Worm (Caenorhabditis elegans) whole organism, L1 larva: ENCODE results near the gene gpcp-2.
A peak's percentile ranks its signal among the peaks of the same experiment; 100 is the strongest.

Source experiments
- C04F5.9 ChIP-seq: sonication (generic microtip); optimal IDR thresholded peaks from 2 replicates; lab custom pipeline; 2016; ENCODE audit warnings: missing genetic modification characterization, missing compliant biosample characterization
- C16A3.4 ChIP-seq: fragments of 150-350 bp; optimal IDR thresholded peaks from 2 replicates; lab custom pipeline; 2014; ENCODE audit warnings: missing biosample characterization, missing genetic modification characterization
- Y116A8C.19 ChIP-seq: sonication (generic microtip); optimal IDR thresholded peaks from 2 replicates; lab custom pipeline; 2016; ENCODE audit warnings: missing compliant biosample characterization, missing genetic modification characterization, borderline replicate concordance
- ama-1 ChIP-seq: fragments of 150-350 bp; optimal IDR thresholded peaks from 2 replicates; lab custom pipeline; 2014
- ceh-63 ChIP-seq: fragments of 200-800 bp; sonication (Bioruptor generic); optimal IDR thresholded peaks from 2 replicates; lab custom pipeline; 2018; ENCODE audit warnings: mild to moderate bottlenecking, missing genetic modification characterization, missing compliant biosample characterization
- ceh-8 ChIP-seq: fragments of 200-800 bp; sonication (Bioruptor generic); optimal IDR thresholded peaks from 2 replicates; lab custom pipeline; 2018; ENCODE audit warnings: mild to moderate bottlenecking, missing genetic modification characterization, moderate library complexity, missing compliant biosample characterization
- ceh-88 ChIP-seq: fragments of 200-800 bp; sonication (Bioruptor generic); IDR thresholded peaks from 2 replicates; pipeline ENCODE4 v1.3.6; 2022; ENCODE audit warnings: missing genetic modification characterization, missing compliant biosample characterization
- ces-1 ChIP-seq: fragments of 150-350 bp; optimal IDR thresholded peaks from 2 replicates; lab custom pipeline; 2014; ENCODE audit warnings: missing biosample characterization, missing genetic modification reagents, missing genetic modification characterization
- dpl-1 ChIP-seq, 3 experiments: fragments of 150-350 bp in 2 of 3; sonication (generic microtip) in 1 of 3; optimal IDR thresholded peaks; 2 replicates each; lab custom pipeline; 2014 to 2017; ENCODE audit warnings: missing biosample characterization in 3 of 3, missing genetic modification characterization in 3 of 3, missing genetic modification reagents in 3 of 3
- dsc-1 ChIP-seq: sonication (generic microtip); optimal IDR thresholded peaks from 2 replicates; lab custom pipeline; 2016; ENCODE audit warnings: mild to moderate bottlenecking, missing genetic modification characterization, missing compliant biosample characterization
- efl-1 ChIP-seq, 4 experiments: fragments of 150-350 bp; optimal IDR thresholded peaks in 3 of 4; peaks in 1 of 4; 1 replicate in 1 of 4; 2 replicates in 3 of 4; lab custom pipeline; 2014; ENCODE audit warnings: missing biosample characterization in 2 of 4, missing genetic modification characterization in 2 of 4, missing genetic modification reagents in 2 of 4
- egl-13 ChIP-seq: sonication (generic microtip); optimal IDR thresholded peaks from 2 replicates; lab custom pipeline; 2016; ENCODE audit warnings: missing genotype, missing genetic modification reagents, missing genetic modification characterization, missing compliant biosample characterization
- egl-27 ChIP-seq, 2 experiments: fragments of 150-350 bp in 1 of 2; sonication (generic microtip); optimal IDR thresholded peaks; 3 replicates each; lab custom pipeline; 2017 to 2018; ENCODE audit warnings: missing biosample characterization in 2 of 2, missing genetic modification characterization in 2 of 2, missing genetic modification reagents in 2 of 2
- elt-2 ChIP-seq: sonication (generic microtip); optimal IDR thresholded peaks from 2 replicates; lab custom pipeline; 2016; ENCODE audit warnings: missing genetic modification characterization, mild to moderate bottlenecking, inconsistent platforms, missing compliant biosample characterization, missing genetic modification reagents
- elt-3 ChIP-seq, 6 experiments: fragments of 150-350 bp in 1 of 6; sonication (generic microtip); optimal IDR thresholded peaks; 2 replicates each; lab custom pipeline; 2017 to 2018; ENCODE audit warnings: missing biosample characterization in 6 of 6, missing genetic modification characterization in 6 of 6, inconsistent platforms in 1 of 6
- fkh-10 ChIP-seq: sonication (generic microtip); optimal IDR thresholded peaks from 2 replicates; lab custom pipeline; 2017; ENCODE audit warnings: missing biosample characterization, missing genetic modification reagents, missing genetic modification characterization
- fkh-8 ChIP-seq: sonication (generic microtip); optimal IDR thresholded peaks from 2 replicates; lab custom pipeline; 2016; ENCODE audit warnings: mild to moderate bottlenecking, missing genetic modification characterization, missing compliant biosample characterization
- jun-1 ChIP-seq: fragments of 150-350 bp; optimal IDR thresholded peaks from 2 replicates; lab custom pipeline; 2014; ENCODE audit warnings: missing biosample characterization, missing genetic modification reagents, missing genetic modification characterization
- lin-14 ChIP-seq: fragments of 200-800 bp; sonication (Bioruptor generic); optimal IDR thresholded peaks from 2 replicates; lab custom pipeline; 2018; ENCODE audit warnings: mild to moderate bottlenecking, missing genetic modification characterization, moderate library complexity, missing compliant biosample characterization
- lsy-2 ChIP-seq, 2 experiments: fragments of 150-350 bp; optimal IDR thresholded peaks; 2 replicates each; lab custom pipeline; 2014; ENCODE audit warnings: missing biosample characterization in 2 of 2, missing genetic modification characterization in 2 of 2
- mdl-1 ChIP-seq, 2 experiments: fragments of 150-350 bp; optimal IDR thresholded peaks; 2 replicates each; lab custom pipeline; 2014 to 2017; ENCODE audit warnings: missing biosample characterization in 2 of 2, missing genetic modification characterization in 2 of 2, inconsistent platforms in 1 of 2
- mef-2 ChIP-seq: fragments of 150-350 bp; optimal IDR thresholded peaks from 2 replicates; lab custom pipeline; 2014; ENCODE audit warnings: missing biosample characterization, missing genetic modification characterization
- nhr-11 ChIP-seq: fragments of 150-350 bp; optimal IDR thresholded peaks from 2 replicates; lab custom pipeline; 2014; ENCODE audit warnings: missing biosample characterization, missing genetic modification characterization
- nhr-19 ChIP-seq: fragments of 200-800 bp; sonication (Bioruptor generic); conservative IDR thresholded peaks from 2 replicates; pipeline ENCODE4 v1.3.6; 2022; ENCODE audit warnings: missing genetic modification characterization, missing compliant biosample characterization
- nhr-20 ChIP-seq: sonication (generic microtip); optimal IDR thresholded peaks from 2 replicates; lab custom pipeline; 2016; ENCODE audit warnings: mild to moderate bottlenecking, missing genetic modification characterization, missing compliant biosample characterization
- nhr-237 ChIP-seq: fragments of 150-350 bp; optimal IDR thresholded peaks from 2 replicates; lab custom pipeline; 2014; ENCODE audit warnings: missing biosample characterization, missing genetic modification characterization
- nhr-47 ChIP-seq: sonication (generic microtip); optimal IDR thresholded peaks from 2 replicates; lab custom pipeline; 2016; ENCODE audit warnings: mild to moderate bottlenecking, missing genetic modification characterization, moderate library complexity, missing compliant biosample characterization
- nhr-71 ChIP-seq: sonication (generic microtip); optimal IDR thresholded peaks from 2 replicates; lab custom pipeline; 2016; ENCODE audit warnings: mild to moderate bottlenecking, missing genetic modification characterization, moderate library complexity, missing compliant biosample characterization
- nhr-76 ChIP-seq: sonication (generic microtip); optimal IDR thresholded peaks from 2 replicates; lab custom pipeline; 2017; ENCODE audit warnings: missing biosample characterization, missing genetic modification characterization
- nhr-77 ChIP-seq: fragments of 150-350 bp; optimal IDR thresholded peaks from 2 replicates; lab custom pipeline; 2014; ENCODE audit warnings: missing biosample characterization, missing genetic modification characterization
- nhr-84 ChIP-seq: sonication (generic microtip); optimal IDR thresholded peaks from 2 replicates; lab custom pipeline; 2017; ENCODE audit warnings: missing biosample characterization, missing genetic modification characterization
- nhr-90 ChIP-seq: sonication (generic microtip); optimal IDR thresholded peaks from 2 replicates; lab custom pipeline; 2016; ENCODE audit warnings: mild to moderate bottlenecking, missing genetic modification characterization, missing compliant biosample characterization; ENCODE audit not compliant: poor library complexity
- pag-3 ChIP-seq: sonication (generic microtip); optimal IDR thresholded peaks from 2 replicates; lab custom pipeline; 2017; ENCODE audit warnings: missing genetic modification characterization, mild to moderate bottlenecking, missing compliant biosample characterization, antibody characterized with exemption, borderline replicate concordance; ENCODE audit not compliant: insufficient read depth
- pqm-1 ChIP-seq: sonication (generic microtip); optimal IDR thresholded peaks from 3 replicates; lab custom pipeline; 2017; ENCODE audit warnings: missing biosample characterization, missing genetic modification characterization
- rnt-1 ChIP-seq: sonication (generic microtip); optimal IDR thresholded peaks from 2 replicates; lab custom pipeline; 2016; ENCODE audit warnings: mild to moderate bottlenecking, missing genetic modification characterization, moderate library complexity, missing compliant biosample characterization
- skn-1 ChIP-seq: fragments of 150-350 bp; optimal IDR thresholded peaks from 2 replicates; lab custom pipeline; 2014; ENCODE audit warnings: missing biosample characterization, missing genetic modification characterization
- snu-23 ChIP-seq: sonication (generic microtip); optimal IDR thresholded peaks from 2 replicates; lab custom pipeline; 2016; ENCODE audit warnings: missing genetic modification characterization, missing compliant biosample characterization
- sox-4 ChIP-seq: sonication (generic microtip); optimal IDR thresholded peaks from 2 replicates; lab custom pipeline; 2016; ENCODE audit warnings: missing genetic modification characterization, missing compliant biosample characterization
- sptf-1 ChIP-seq: fragments of 150-350 bp; optimal IDR thresholded peaks from 2 replicates; lab custom pipeline; 2014; ENCODE audit warnings: missing biosample characterization, missing genetic modification characterization
- sup-37 ChIP-seq: fragments of 200-800 bp; sonication (Bioruptor generic); optimal IDR thresholded peaks from 2 replicates; lab custom pipeline; 2018; ENCODE audit warnings: mild to moderate bottlenecking, missing genetic modification characterization, missing compliant biosample characterization
- unc-130 ChIP-seq: fragments of 150-350 bp; optimal IDR thresholded peaks from 2 replicates; lab custom pipeline; 2017; ENCODE audit warnings: missing biosample characterization, missing genetic modification characterization, inconsistent platforms
- unc-30 ChIP-seq: sonication (generic microtip); optimal IDR thresholded peaks from 2 replicates; lab custom pipeline; 2017; ENCODE audit warnings: missing biosample characterization, missing genetic modification characterization
- unc-62 ChIP-seq: fragments of 150-350 bp; optimal IDR thresholded peaks from 2 replicates; lab custom pipeline; 2014; ENCODE audit warnings: missing biosample characterization, missing genetic modification reagents, missing genetic modification characterization
- unc-86 ChIP-seq: sonication (generic microtip); optimal IDR thresholded peaks from 2 replicates; lab custom pipeline; 2016; ENCODE audit warnings: missing genetic modification characterization, missing compliant biosample characterization
- unc-98 ChIP-seq: fragments of 200-800 bp; sonication (Bioruptor generic); IDR thresholded peaks from 2 replicates; pipeline ENCODE4 v1.3.6; 2022; ENCODE audit warnings: missing genetic modification characterization, missing compliant biosample characterization
- zip-4 ChIP-seq: fragments of 200-800 bp; sonication (Bioruptor generic); optimal IDR thresholded peaks from 2 replicates; lab custom pipeline; 2018; ENCODE audit warnings: mild to moderate bottlenecking, missing genetic modification characterization, moderate library complexity, missing compliant biosample characterization

Gene gpcp-2

ce11 chrII:8032657-8033056 lies 40.5 kb downstream of the gpcp-2 start, which contains the start of gene nrf-6:
nrf-6 (minus strand) TSS chrII:8032708.
- TF ChIP-seq nhr-47: no peak
- peak; percentile 53 for TF ChIP-seq elt-2 (tag; lab: Kevin White, UChicago)
- TF ChIP-seq nhr-11 (tag; lab: Kevin White, UChicago): no peak
- TF ChIP-seq nhr-84 (tag; lab: Kevin White, UChicago): no peak
- TF ChIP-seq nhr-90: no peak

ce11 chrII:8028730-8029129 lies 44.4 kb downstream of the gpcp-2 start:
- TF ChIP-seq ama-1 (lab: Kevin White, UChicago) (no peak), efl-1 (optimal IDR thresholded peaks at IDR 0.05; lab: Kevin White, UChicago) (peak; percentile 33 to 38), efl-1 (GFP tag; optimal IDR thresholded peaks at IDR 0.05 in 1 of 2; lab: Kevin White, UChicago) (peak; percentile 59 to 95), dpl-1 (GFP tag; optimal IDR thresholded peaks at IDR 0.05; lab: Kevin White, UChicago) (peak; percentile 28 to 50 (median 35))

- TF ChIP-seq lin-14 (GFP tag; lab: Kevin White, UChicago): peak; percentile 95
- TF ChIP-seq skn-1 (tag; lab: Kevin White, UChicago): peak; percentile 63
- no peak for TF ChIP-seq unc-98 (GFP tag; lab: Robert Waterston, UW)
- peak; percentile 43 for TF ChIP-seq nhr-19 (GFP tag; lab: Robert Waterston, UW)
- no peak for TF ChIP-seq pqm-1 (tag; lab: Kevin White, UChicago)
- TF ChIP-seq unc-62: no peak
- peak; percentile 50 for TF ChIP-seq rnt-1
- TF ChIP-seq nhr-20 (tag; lab: Kevin White, UChicago): peak; percentile 78
- TF ChIP-seq ces-1 (GFP tag; lab: Kevin White, UChicago): no peak
- TF ChIP-seq mef-2 (tag; lab: Kevin White, UChicago): peak; percentile 46
- peak; percentile 38 for TF ChIP-seq fkh-10 (GFP tag; lab: Kevin White, UChicago)
- TF ChIP-seq C16A3.4: peak; percentile 81
- no peak for TF ChIP-seq sup-37 (GFP tag; lab: Kevin White, UChicago)
- TF ChIP-seq pag-3 (tag; lab: Kevin White, UChicago): no peak
- TF ChIP-seq dpl-1 (GFP tag; optimal IDR thresholded peaks at IDR 0.05; lab: Kevin White, UChicago): peak; percentile 41 to 65 (median 41)
- TF ChIP-seq ama-1 (lab: Kevin White, UChicago): no peak
- peak in 1 of 2 experiments; percentile 20 for TF ChIP-seq egl-27 (tag; optimal IDR thresholded peaks at IDR 0.05; lab: Kevin White, UChicago)
- TF ChIP-seq elt-2 (tag; lab: Kevin White, UChicago): peak; percentile 30
- peak; percentile 91 for TF ChIP-seq fkh-8 (tag; lab: Kevin White, UChicago)
- peak; percentile 46 for TF ChIP-seq sox-4 (tag; lab: Kevin White, UChicago)
- peak; percentile 63 to 70 for TF ChIP-seq efl-1 (optimal IDR thresholded peaks at IDR 0.05; lab: Kevin White, UChicago)
- peak; percentile 65 to 95 for TF ChIP-seq efl-1 (GFP tag; optimal IDR thresholded peaks at IDR 0.05 in 1 of 2; lab: Kevin White, UChicago)
- TF ChIP-seq ceh-8 (GFP tag; lab: Kevin White, UChicago): peak; percentile 79
- 0 out of 2 replicates have a peak, but pooled peaks have one; percentile 47 for TF ChIP-seq ceh-88 (GFP tag; lab: Robert Waterston, UW)
- TF ChIP-seq lsy-2 (tag; optimal IDR thresholded peaks at IDR 0.05; lab: Kevin White, UChicago): peak; percentile 58 to 83
- TF ChIP-seq mdl-1 (tag; optimal IDR thresholded peaks at IDR 0.05; lab: Kevin White, UChicago): peak in 1 of 2 experiments; percentile 72
- peak; percentile 74 for TF ChIP-seq unc-86 (tag; lab: Kevin White, UChicago)
- TF ChIP-seq unc-30 (tag; lab: Kevin White, UChicago): no peak
- TF ChIP-seq nhr-90: peak; percentile 35
- TF ChIP-seq nhr-76: no peak
- TF ChIP-seq snu-23: peak; percentile 82
- peak; percentile 85 for TF ChIP-seq jun-1 (tag; lab: Kevin White, UChicago)
- peak; percentile 48 for TF ChIP-seq egl-13 (tag; lab: Kevin White, UChicago)
- peak; percentile 76 for TF ChIP-seq nhr-47
- TF ChIP-seq Y116A8C.19 (tag; lab: Kevin White, UChicago): no peak
- no peak for TF ChIP-seq zip-4 (GFP tag; lab: Kevin White, UChicago)
- TF ChIP-seq sptf-1 (tag; lab: Kevin White, UChicago): no peak
- TF ChIP-seq nhr-84 (tag; lab: Kevin White, UChicago): no peak
- peak; percentile 79 for TF ChIP-seq nhr-71 (tag; lab: Kevin White, UChicago)
- TF ChIP-seq nhr-237: no peak
- TF ChIP-seq ceh-63 (GFP tag; lab: Kevin White, UChicago): no peak
- TF ChIP-seq dsc-1 (tag; lab: Kevin White, UChicago): peak; percentile 61
- TF ChIP-seq elt-3 (tag; optimal IDR thresholded peaks at IDR 0.05; lab: Kevin White, UChicago): peak in 2 of 6 experiments; percentile 16 to 29
- peak; percentile 77 for TF ChIP-seq nhr-77 (tag; lab: Kevin White, UChicago)
- no peak for TF ChIP-seq C04F5.9 (tag; lab: Kevin White, UChicago)
- TF ChIP-seq unc-130 (tag; lab: Kevin White, UChicago): no peak
Measured at ce11 chrII:8028246-8028694, 44.9 kb downstream of the gpcp-2 start.
